Fruit fly (Drosophila melanogaster) whole organism, prepupa: ENCODE results near the gene bnl.
A peak's percentile ranks its signal among the peaks of the same experiment; 100 is the strongest.

Experiments used
- CG10631 ChIP-seq: fragments of 200-800 bp; sonication (Bioruptor generic); optimal IDR thresholded peaks from 2 replicates; lab custom pipeline; 2016; ENCODE audit warnings: missing biosample characterization, missing genetic modification characterization
- CG16779 ChIP-seq: fragments of 200-800 bp; sonication (Bioruptor generic); optimal IDR thresholded peaks from 3 replicates; lab custom pipeline; 2017; ENCODE audit warnings: missing biosample characterization, mild to moderate bottlenecking, missing genetic modification characterization
- CG3032 ChIP-seq: fragments of 200-800 bp; optimal IDR thresholded peaks from 2 replicates; lab custom pipeline; 2019; ENCODE audit warnings: missing biosample characterization, mild to moderate bottlenecking, missing genetic modification characterization, moderate library complexity
- CG31627 ChIP-seq: fragments of 200-800 bp; sonication (Bioruptor generic); optimal IDR thresholded peaks from 3 replicates; lab custom pipeline; 2016; ENCODE audit warnings: missing biosample characterization, missing genetic modification characterization
- CG32006 ChIP-seq: fragments of 200-800 bp; sonication (Bioruptor generic); optimal IDR thresholded peaks from 3 replicates; lab custom pipeline; 2017; ENCODE audit warnings: missing biosample characterization, mild to moderate bottlenecking, missing genetic modification characterization
- CG34406 ChIP-seq: fragments of 200-800 bp; sonication (Bioruptor generic); optimal IDR thresholded peaks from 3 replicates; lab custom pipeline; 2016; ENCODE audit warnings: missing biosample characterization, missing genetic modification characterization
- CG3919 ChIP-seq: fragments of 200-800 bp; sonication (Bioruptor generic); optimal IDR thresholded peaks from 3 replicates; lab custom pipeline; 2016; ENCODE audit warnings: missing biosample characterization, missing genetic modification characterization
- CG4318 ChIP-seq: fragments of 200-800 bp; sonication (Bioruptor generic); optimal IDR thresholded peaks from 3 replicates; lab custom pipeline; 2017; ENCODE audit warnings: missing biosample characterization, mild to moderate bottlenecking, missing genetic modification characterization
- CG6163 ChIP-seq: fragments of 200-800 bp; sonication (Bioruptor generic); IDR thresholded peaks from 3 replicates; pipeline ENCODE4 v1.3.6; 2022; ENCODE audit warnings: missing biosample characterization, missing genetic modification characterization
- CG6276 ChIP-seq: fragments of 200-800 bp; sonication (Bioruptor generic); optimal IDR thresholded peaks from 2 replicates; lab custom pipeline; 2017; ENCODE audit warnings: missing biosample characterization, mild to moderate bottlenecking, missing genetic modification characterization
- CG6792 ChIP-seq: fragments of 200-800 bp; sonication (Bioruptor generic); optimal IDR thresholded peaks from 3 replicates; lab custom pipeline; 2016; ENCODE audit warnings: missing biosample characterization, missing genetic modification characterization
- CG6808 ChIP-seq: fragments of 200-800 bp; sonication (Bioruptor generic); optimal IDR thresholded peaks from 3 replicates; lab custom pipeline; 2017; ENCODE audit warnings: missing biosample characterization, missing genetic modification characterization, mild to moderate bottlenecking, moderate library complexity, missing genetic modification reagents
- CG8632 ChIP-seq: fragments of 200-800 bp; sonication (Bioruptor generic); optimal IDR thresholded peaks from 3 replicates; lab custom pipeline; 2016; ENCODE audit warnings: missing biosample characterization, missing genetic modification characterization
- Eip75B ChIP-seq: fragments of 200-800 bp; sonication (Bioruptor generic); optimal IDR thresholded peaks from 3 replicates; lab custom pipeline; 2016; ENCODE audit warnings: missing biosample characterization, missing genetic modification characterization
- Eip78C ChIP-seq: fragments of 200-800 bp; sonication (Bioruptor generic); peaks from one replicate; lab custom pipeline; 2016; ENCODE audit warnings: missing biosample characterization, missing genetic modification characterization
- Eip93F ChIP-seq: fragments of 200-800 bp; sonication (Bioruptor generic); optimal IDR thresholded peaks from 2 replicates; lab custom pipeline; 2016; ENCODE audit warnings: missing biosample characterization, mild to moderate bottlenecking, missing genetic modification characterization
- Gug ChIP-seq: fragments of 200-800 bp; sonication (Bioruptor generic); IDR thresholded peaks from 2 replicates; pipeline ENCODE4 v1.3.6; 2022; ENCODE audit warnings: missing biosample characterization, missing genetic modification characterization
- Hr38 ChIP-seq: sonication (Bioruptor generic); optimal IDR thresholded peaks from 2 replicates; lab custom pipeline; 2016; ENCODE audit warnings: missing biosample characterization, missing genetic modification characterization
- Hr4 ChIP-seq: fragments of 200-800 bp; sonication (Bioruptor generic); optimal IDR thresholded peaks from 3 replicates; lab custom pipeline; 2016; ENCODE audit warnings: missing biosample characterization, missing genetic modification characterization
- Lpt ChIP-seq: fragments of 200-800 bp; sonication (Bioruptor generic); optimal IDR thresholded peaks from 3 replicates; lab custom pipeline; 2016; ENCODE audit warnings: missing biosample characterization, missing genetic modification characterization
- Met ChIP-seq: fragments of 200-800 bp; sonication (Bioruptor generic); optimal IDR thresholded peaks from 3 replicates; lab custom pipeline; 2016; ENCODE audit warnings: missing biosample characterization, missing genetic modification characterization
- Sox15 ChIP-seq: fragments of 200-800 bp; sonication (Bioruptor generic); optimal IDR thresholded peaks from 3 replicates; lab custom pipeline; 2016; ENCODE audit warnings: missing biosample characterization, missing genetic modification characterization
- achi ChIP-seq: fragments of 200-800 bp; sonication (Bioruptor generic); optimal IDR thresholded peaks from 3 replicates; lab custom pipeline; 2016; ENCODE audit warnings: missing biosample characterization, missing genetic modification characterization
- acj6 ChIP-seq: fragments of 200-800 bp; sonication (Bioruptor generic); optimal IDR thresholded peaks from 3 replicates; lab custom pipeline; 2016; ENCODE audit warnings: missing biosample characterization, missing genetic modification characterization
- dsx ChIP-seq: fragments of 200-800 bp; optimal IDR thresholded peaks from 3 replicates; lab custom pipeline; 2019; ENCODE audit warnings: missing biosample characterization, mild to moderate bottlenecking, missing genetic modification characterization, moderate library complexity; ENCODE audit not compliant: poor library complexity, severe bottlenecking
- fd59A ChIP-seq: fragments of 200-800 bp; sonication (Bioruptor generic); optimal IDR thresholded peaks from 2 replicates; lab custom pipeline; 2017; ENCODE audit warnings: missing biosample characterization, mild to moderate bottlenecking, missing genetic modification characterization, missing genetic modification reagents
- fkh ChIP-seq: fragments of 200-800 bp; sonication (Bioruptor generic); optimal IDR thresholded peaks from 3 replicates; lab custom pipeline; 2017; ENCODE audit warnings: missing biosample characterization, mild to moderate bottlenecking, missing genetic modification characterization, moderate library complexity
- lz ChIP-seq: fragments of 200-800 bp; sonication (Bioruptor generic); optimal IDR thresholded peaks from 3 replicates; lab custom pipeline; 2016; ENCODE audit warnings: missing biosample characterization, missing genetic modification characterization
- net ChIP-seq: fragments of 200-800 bp; sonication (Bioruptor generic); optimal IDR thresholded peaks from 3 replicates; lab custom pipeline; 2016; ENCODE audit warnings: missing biosample characterization, missing genetic modification characterization
- salr ChIP-seq, 2 experiments: fragments of 200-800 bp; sonication (Bioruptor generic); optimal IDR thresholded peaks; 3 replicates each; lab custom pipeline; 2016 to 2018; ENCODE audit warnings: missing biosample characterization in 2 of 2, missing genetic modification characterization in 2 of 2, mild to moderate bottlenecking in 1 of 2
- spab ChIP-seq: fragments of 200-800 bp; sonication (Bioruptor generic); optimal IDR thresholded peaks from 2 replicates; lab custom pipeline; 2017; ENCODE audit warnings: missing biosample characterization, mild to moderate bottlenecking, missing genetic modification characterization, missing genetic modification reagents
- ss ChIP-seq, 2 experiments: fragments of 200-800 bp; sonication (Bioruptor generic); optimal IDR thresholded peaks; 2 replicates in 1 of 2; 3 replicates in 1 of 2; lab custom pipeline; 2017 to 2018; ENCODE audit warnings: mild to moderate bottlenecking in 2 of 2, missing biosample characterization in 2 of 2, missing genetic modification characterization in 2 of 2, moderate library complexity in 1 of 2
- svp ChIP-seq: fragments of 200-800 bp; sonication (Bioruptor generic); peaks from one replicate; lab custom pipeline; 2016; ENCODE audit warnings: missing biosample characterization, missing genetic modification characterization
- vri ChIP-seq: fragments of 200-800 bp; sonication (Bioruptor generic); optimal IDR thresholded peaks from 3 replicates; lab custom pipeline; 2016; ENCODE audit warnings: missing biosample characterization, mild to moderate bottlenecking, missing genetic modification characterization

Gene bnl

DNA sequence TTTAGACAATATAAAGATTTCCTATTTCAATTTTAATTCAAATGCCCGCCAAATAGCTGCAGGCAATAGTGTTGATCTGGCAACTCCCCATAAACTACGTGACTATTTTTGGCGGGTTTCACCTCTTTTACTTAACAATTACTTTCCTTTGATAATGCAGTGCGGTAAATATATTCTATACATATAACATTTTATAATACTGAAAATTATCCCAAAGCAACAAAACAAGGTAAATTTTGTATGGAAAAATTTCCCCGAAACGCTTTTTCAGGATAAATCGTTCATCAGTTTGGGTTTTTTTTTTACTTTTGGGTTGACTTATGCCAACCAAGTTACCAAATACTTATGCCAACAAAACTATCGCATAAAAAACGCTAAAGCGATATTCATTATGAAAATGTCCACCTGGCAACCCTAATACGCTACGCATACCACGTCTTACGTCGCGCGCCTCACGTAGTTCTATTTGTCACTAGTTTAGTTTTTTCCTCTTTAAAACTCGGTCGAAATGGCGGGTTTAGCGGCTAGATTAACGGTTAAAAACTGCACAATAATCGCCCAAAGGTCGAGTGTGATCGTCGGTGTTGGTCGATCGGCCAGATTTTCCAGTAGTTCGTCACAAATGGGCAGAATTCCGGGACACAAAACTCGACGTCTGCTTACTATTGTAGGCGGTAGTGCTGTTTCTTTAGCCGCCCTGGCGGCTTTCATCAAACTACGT is 10.4 kb upstream of the bnl start, which contains the start of gene MICU3 (continued):
- no peak for TF ChIP-seq CG32006
- TF ChIP-seq acj6: peak; percentile 62
- no peak for TF ChIP-seq CG3919 (GFP tag; lab: Kevin White, UChicago)
- peak; percentile 22 for TF ChIP-seq CG8632 (GFP tag; lab: Kevin White, UChicago)
- no peak for TF ChIP-seq Eip75B (GFP tag; lab: Kevin White, UChicago)
- TF ChIP-seq vri: peak; percentile 3
- TF ChIP-seq CG16779 (tag; lab: Kevin White, UChicago): no peak
- TF ChIP-seq dsx (GFP tag; lab: Kevin White, UChicago): no peak
- no peak for TF ChIP-seq Eip93F (GFP tag; lab: Kevin White, UChicago)
- TF ChIP-seq CG3032: no peak
- TF ChIP-seq Sox15 (GFP tag; lab: Kevin White, UChicago): peak; percentile 40
- TF ChIP-seq CG34406 (GFP tag; lab: Kevin White, UChicago): no peak
- peak; percentile 69 for TF ChIP-seq CG10631 (GFP tag; lab: Kevin White, UChicago)
- TF ChIP-seq svp (GFP tag; lab: Kevin White, UChicago): peak; percentile 79
- no peak for TF ChIP-seq ss (GFP tag; optimal IDR thresholded peaks at IDR 0.05; lab: Kevin White, UChicago)
- peak; percentile 69 for TF ChIP-seq CG31627
- peak; percentile 48 for TF ChIP-seq CG4318 (GFP tag; lab: Kevin White, UChicago)
- TF ChIP-seq spab: no peak
- peak; percentile 45 for TF ChIP-seq CG6792 (GFP tag; lab: Kevin White, UChicago)
- TF ChIP-seq lz (GFP tag; lab: Kevin White, UChicago): peak; percentile 59
- peak; percentile 64; the same call in 1 of the 3 replicates for TF ChIP-seq CG6163 (GFP tag; lab: Robert Waterston, UW)

DNA sequence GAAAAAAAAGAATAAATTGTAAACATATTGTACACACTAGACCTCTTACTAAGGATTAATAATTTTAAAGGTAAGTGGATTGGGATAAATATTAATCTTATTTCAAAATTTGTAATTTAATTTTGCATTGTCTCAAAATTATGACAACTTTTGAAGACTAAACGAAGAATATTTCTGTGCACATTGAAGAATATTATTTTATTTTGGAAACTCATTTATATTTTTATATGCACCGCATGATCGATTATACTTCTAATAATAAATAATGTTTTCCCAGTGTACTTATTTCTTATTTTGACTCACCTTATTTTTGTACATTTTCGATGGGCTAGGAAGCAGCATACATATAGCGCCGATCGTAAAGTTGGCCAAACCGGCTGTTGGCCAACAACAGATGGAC is 7.3 kb upstream of the bnl start:
- TF ChIP-seq salr (GFP tag; optimal IDR thresholded peaks at IDR 0.05; lab: Kevin White, UChicago) (no peak), Eip78C (GFP tag; lab: Kevin White, UChicago) (peak; percentile 23)

dm6 chr3R:19840545-19840944 is 3.9 kb upstream of the bnl start, which contains the start of gene CG31459:
TSS of gene CG31459 (plus strand) at chr3R:19840845.
- TF ChIP-seq Met (GFP tag; lab: Kevin White, UChicago) (no peak), net (GFP tag; lab: Kevin White, UChicago) (no peak), Eip78C (GFP tag; lab: Kevin White, UChicago) (no peak), fkh (no peak), CG4318 (GFP tag; lab: Kevin White, UChicago) (no peak), Hr38 (no peak), fd59A (GFP tag; lab: Kevin White, UChicago) (no peak), Hr4 (GFP tag; lab: Kevin White, UChicago) (no peak), achi (GFP tag; lab: Kevin White, UChicago) (no peak), CG6808 (GFP tag; lab: Kevin White, UChicago) (no peak), CG6163 (GFP tag; lab: Robert Waterston, UW) (no peak), dsx (GFP tag; lab: Kevin White, UChicago) (no peak), vri (no peak), CG3919 (GFP tag; lab: Kevin White, UChicago) (no peak), lz (GFP tag; lab: Kevin White, UChicago) (no peak)

DNA sequence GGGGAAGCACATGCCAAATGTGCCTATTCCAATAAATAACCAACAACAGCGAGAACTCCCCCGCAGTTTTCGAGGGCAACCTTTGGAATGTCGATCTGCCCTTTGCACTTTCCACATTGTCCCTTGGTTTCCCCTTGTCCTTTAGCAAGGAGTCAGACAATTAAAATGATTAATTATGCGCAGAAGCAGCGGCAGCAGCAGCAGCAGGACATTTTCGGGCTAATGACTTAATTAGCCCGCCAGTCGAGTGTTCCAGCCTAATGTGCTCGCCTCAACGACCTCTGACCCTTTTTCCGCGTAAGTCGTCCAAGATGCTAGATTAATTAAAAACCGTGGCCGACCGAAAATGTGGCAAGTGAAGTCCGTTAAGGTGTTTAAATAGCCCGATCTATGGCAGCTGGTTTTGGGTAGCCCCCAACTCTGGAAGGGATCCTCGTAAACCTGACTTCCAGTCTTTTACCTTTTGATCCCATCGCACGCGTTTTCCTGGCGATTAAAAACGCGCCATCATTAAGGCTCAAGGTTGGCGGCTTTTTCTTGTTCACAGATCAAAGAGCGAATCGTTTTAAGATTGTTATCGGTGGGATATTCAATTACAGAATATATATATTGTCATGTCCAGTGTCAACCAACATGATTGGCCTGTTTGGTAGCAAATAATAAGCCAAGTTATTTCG is 2.4 kb upstream of the bnl start:
- no peak for TF ChIP-seq Lpt (GFP tag; lab: Kevin White, UChicago)
- TF ChIP-seq CG31627: no peak
- no peak for TF ChIP-seq CG8632 (GFP tag; lab: Kevin White, UChicago)
- no peak for TF ChIP-seq Gug (GFP tag; lab: Robert Waterston, UW)
- no peak for TF ChIP-seq CG6276
- TF ChIP-seq CG3919 (GFP tag; lab: Kevin White, UChicago): no peak
- TF ChIP-seq CG6163 (GFP tag; lab: Robert Waterston, UW): no peak
